Worm (Caenorhabditis elegans) whole organism, young adult: ENCODE results near the gene F55F10.1.
A peak's percentile ranks its signal among the peaks of the same experiment; 100 is the strongest.

ENCODE experiments used
- B0035.1 ChIP-seq: sonication (generic microtip); optimal IDR thresholded peaks from 2 replicates; lab custom pipeline; 2016; ENCODE audit warnings: missing genetic modification characterization, mild to moderate bottlenecking, missing compliant biosample characterization, missing genotype, missing genetic modification reagents
- B0261.1 ChIP-seq: sonication (generic microtip); optimal IDR thresholded peaks from 2 replicates; lab custom pipeline; 2016; ENCODE audit warnings: mild to moderate bottlenecking, missing genetic modification characterization, moderate library complexity, missing compliant biosample characterization
- F55B11.4 ChIP-seq: sonication (generic microtip); optimal IDR thresholded peaks from 2 replicates; lab custom pipeline; 2016; ENCODE audit warnings: missing compliant biosample characterization, missing genetic modification characterization, borderline replicate concordance; ENCODE audit not compliant: insufficient read depth
- F57A8.1 ChIP-seq: fragments of 200-800 bp; sonication (Bioruptor generic); optimal IDR thresholded peaks from 2 replicates; lab custom pipeline; 2018; ENCODE audit warnings: mild to moderate bottlenecking, missing genetic modification characterization, moderate library complexity, missing compliant biosample characterization
- K11D2.4 ChIP-seq: fragments of 200-800 bp; sonication (Bioruptor generic); IDR thresholded peaks from 2 replicates; pipeline ENCODE4 v1.3.6; 2022; ENCODE audit warnings: missing genetic modification reagents, missing genetic modification characterization, missing compliant biosample characterization
- T07F8.4 ChIP-seq: sonication (generic microtip); optimal IDR thresholded peaks from 2 replicates; lab custom pipeline; 2016; ENCODE audit warnings: mild to moderate bottlenecking, missing genetic modification characterization, moderate library complexity, missing compliant biosample characterization
- Y53F4B.3 ChIP-seq: fragments of 200-800 bp; sonication (Bioruptor generic); IDR thresholded peaks from 2 replicates; pipeline ENCODE4 v1.3.6; 2022; ENCODE audit warnings: missing genetic modification reagents, missing genetic modification characterization, missing compliant biosample characterization
- Y67H2A.10 ChIP-seq: fragments of 200-800 bp; sonication (Bioruptor generic); conservative IDR thresholded peaks from 2 replicates; pipeline ENCODE4 v1.3.6; 2022; ENCODE audit warnings: missing genetic modification reagents, missing genetic modification characterization, missing compliant biosample characterization
- akir-1 ChIP-seq: fragments of 200-800 bp; sonication (Bioruptor generic); optimal IDR thresholded peaks from 2 replicates; lab custom pipeline; 2018; ENCODE audit warnings: mild to moderate bottlenecking, missing genetic modification characterization, moderate library complexity, missing compliant biosample characterization
- ama-1 ChIP-seq, 3 experiments: fragments of 150-350 bp in 1 of 3; sonication (generic microtip) in 2 of 3; optimal IDR thresholded peaks; 2 replicates each; lab custom pipeline; 2014 to 2018; ENCODE audit warnings: missing biosample characterization in 2 of 3, missing genetic modification characterization in 2 of 3, missing genetic modification reagents in 2 of 3
- aptf-3 ChIP-seq: fragments of 200-800 bp; sonication (Bioruptor generic); IDR thresholded peaks from 2 replicates; pipeline ENCODE4 v1.3.6; 2022; ENCODE audit warnings: missing genetic modification characterization, missing compliant biosample characterization
- athp-1 ChIP-seq: sonication (generic microtip); optimal IDR thresholded peaks from 2 replicates; lab custom pipeline; 2017; ENCODE audit warnings: mild to moderate bottlenecking, missing genetic modification characterization, missing compliant biosample characterization
- bed-1 ChIP-seq: fragments of 200-800 bp; sonication (Bioruptor generic); IDR thresholded peaks from 2 replicates; pipeline ENCODE4 v1.3.6; 2022; ENCODE audit warnings: missing genetic modification reagents, missing genetic modification characterization, missing compliant biosample characterization
- cebp-1 ChIP-seq, 2 experiments: fragments of 200-800 bp in 1 of 2; sonication (Bioruptor generic) in 1 of 2; sonication (generic microtip) in 1 of 2; IDR thresholded peaks in 1 of 2; optimal IDR thresholded peaks in 1 of 2; 2 replicates each; pipeline versions ENCODE4 v1.3.6 to Lab custom; 2017 to 2022; ENCODE audit warnings: missing compliant biosample characterization in 2 of 2, missing genetic modification characterization in 2 of 2, mild to moderate bottlenecking in 1 of 2, missing genetic modification reagents in 1 of 2, moderate library complexity in 1 of 2
- ceh-27 ChIP-seq: fragments of 200-800 bp; sonication (Bioruptor generic); optimal IDR thresholded peaks from 2 replicates; lab custom pipeline; 2018; ENCODE audit warnings: mild to moderate bottlenecking, missing genetic modification characterization, moderate library complexity, missing compliant biosample characterization
- ceh-91 ChIP-seq: fragments of 200-800 bp; sonication (Bioruptor generic); IDR thresholded peaks from 2 replicates; pipeline ENCODE4 v1.3.6; 2022; ENCODE audit warnings: missing genetic modification reagents, missing genetic modification characterization, missing compliant biosample characterization
- die-1 ChIP-seq: sonication (generic microtip); optimal IDR thresholded peaks from 2 replicates; lab custom pipeline; 2016; ENCODE audit warnings: missing genotype, mild to moderate bottlenecking, missing genetic modification characterization, missing compliant biosample characterization
- dox-1 ChIP-seq: fragments of 200-800 bp; sonication (Bioruptor generic); IDR thresholded peaks from 2 replicates; pipeline ENCODE4 v1.3.6; 2022; ENCODE audit warnings: missing genetic modification reagents, missing genetic modification characterization, missing compliant biosample characterization
- dpl-1 ChIP-seq: fragments of 150-350 bp; optimal IDR thresholded peaks from 2 replicates; lab custom pipeline; 2014; ENCODE audit warnings: missing biosample characterization, missing genetic modification reagents, missing genetic modification characterization
- egrh-3 ChIP-seq: fragments of 200-800 bp; sonication (Bioruptor generic); IDR thresholded peaks from 2 replicates; pipeline ENCODE4 v1.3.6; 2022; ENCODE audit warnings: missing genetic modification reagents, missing genetic modification characterization, missing compliant biosample characterization
- ets-4 ChIP-seq: fragments of 200-800 bp; sonication (Bioruptor generic); optimal IDR thresholded peaks from 2 replicates; lab custom pipeline; 2018; ENCODE audit warnings: mild to moderate bottlenecking, missing genetic modification characterization, missing compliant biosample characterization
- hrde-1 ChIP-seq: sonication (generic microtip); optimal IDR thresholded peaks from 2 replicates; lab custom pipeline; 2016; ENCODE audit warnings: missing genetic modification characterization, mild to moderate bottlenecking, missing compliant biosample characterization, moderate library complexity, missing genotype, missing genetic modification reagents, borderline replicate concordance
- hsf-1 ChIP-seq: fragments of 200-800 bp; sonication (Bioruptor generic); IDR thresholded peaks from 2 replicates; pipeline ENCODE4 v1.3.6; 2022; ENCODE audit warnings: missing genetic modification reagents, missing genetic modification characterization, missing compliant biosample characterization
- lin-35 ChIP-seq, 3 experiments: fragments of 150-350 bp in 2 of 3; sonication (generic microtip) in 1 of 3; optimal IDR thresholded peaks; 2 replicates each; lab custom pipeline; 2014 to 2018; ENCODE audit warnings: missing biosample characterization in 3 of 3, missing genetic modification characterization in 3 of 3, missing genetic modification reagents in 3 of 3
- lin-40 ChIP-seq: sonication (generic microtip); optimal IDR thresholded peaks from 2 replicates; lab custom pipeline; 2016; ENCODE audit warnings: missing genetic modification characterization, mild to moderate bottlenecking, missing compliant biosample characterization, missing genotype, missing genetic modification reagents
- lsl-1 ChIP-seq: fragments of 200-800 bp; sonication (Bioruptor generic); optimal IDR thresholded peaks from 2 replicates; lab custom pipeline; 2018; ENCODE audit warnings: mild to moderate bottlenecking, missing genetic modification characterization, moderate library complexity, missing compliant biosample characterization
- madf-3 ChIP-seq: fragments of 200-800 bp; sonication (Bioruptor generic); IDR thresholded peaks from 2 replicates; pipeline ENCODE4 v1.3.6; 2022; ENCODE audit warnings: missing genetic modification reagents, missing genetic modification characterization, missing compliant biosample characterization
- madf-6 ChIP-seq: fragments of 200-800 bp; sonication (Bioruptor generic); IDR thresholded peaks from 2 replicates; pipeline ENCODE4 v1.3.6; 2022; ENCODE audit warnings: missing genetic modification reagents, missing genetic modification characterization, missing compliant biosample characterization
- mxl-1 ChIP-seq: sonication (generic microtip); optimal IDR thresholded peaks from 2 replicates; lab custom pipeline; 2016; ENCODE audit warnings: missing genetic modification characterization, missing compliant biosample characterization
- nfyb-1 ChIP-seq: fragments of 200-800 bp; sonication (Bioruptor generic); IDR thresholded peaks from 2 replicates; pipeline ENCODE4 v1.3.6; 2022; ENCODE audit warnings: missing genetic modification reagents, missing genetic modification characterization, missing compliant biosample characterization
- nhr-80 ChIP-seq: sonication (generic microtip); optimal IDR thresholded peaks from 2 replicates; lab custom pipeline; 2016; ENCODE audit warnings: missing genetic modification characterization, missing compliant biosample characterization
- nhr-90 ChIP-seq: sonication (generic microtip); optimal IDR thresholded peaks from 2 replicates; lab custom pipeline; 2016; ENCODE audit warnings: missing genotype, mild to moderate bottlenecking, missing genetic modification characterization, missing compliant biosample characterization
- pbrm-1 ChIP-seq: fragments of 200-800 bp; sonication (Bioruptor generic); IDR thresholded peaks from 2 replicates; pipeline ENCODE4 v1.3.6; 2022; ENCODE audit warnings: missing genetic modification reagents, missing genetic modification characterization, missing compliant biosample characterization
- rec-8 ChIP-seq, 2 experiments: sonication (generic microtip); optimal IDR thresholded peaks; 2 replicates each; lab custom pipeline; 2016; ENCODE audit warnings: mild to moderate bottlenecking in 2 of 2, missing genetic modification characterization in 2 of 2, missing genetic modification reagents in 2 of 2, missing genotype in 2 of 2, missing biosample characterization in 1 of 2, missing compliant biosample characterization in 1 of 2, moderate library complexity in 1 of 2
- snpc-1.3 ChIP-seq: sonication (generic microtip); optimal IDR thresholded peaks from 2 replicates; lab custom pipeline; 2017; ENCODE audit warnings: missing genetic modification characterization, mild to moderate bottlenecking, missing compliant biosample characterization, antibody characterized with exemption, moderate library complexity, missing genotype, missing genetic modification reagents; ENCODE audit not compliant: insufficient read depth
- tbx-9 ChIP-seq: sonication (generic microtip); optimal IDR thresholded peaks from 2 replicates; lab custom pipeline; 2016; ENCODE audit warnings: borderline replicate concordance, missing genetic modification characterization, inconsistent platforms, missing compliant biosample characterization
- tlf-1 ChIP-seq: fragments of 200-800 bp; sonication (Bioruptor generic); optimal IDR thresholded peaks from 2 replicates; lab custom pipeline; 2018; ENCODE audit warnings: mild to moderate bottlenecking, missing genetic modification characterization, missing compliant biosample characterization
- unc-130 ChIP-seq: sonication (generic microtip); optimal IDR thresholded peaks from 2 replicates; lab custom pipeline; 2016; ENCODE audit warnings: missing genetic modification reagents, missing genetic modification characterization, missing compliant biosample characterization
- ztf-25 ChIP-seq: fragments of 200-800 bp; sonication (Bioruptor generic); IDR thresholded peaks from 2 replicates; pipeline ENCODE4 v1.3.6; 2022; ENCODE audit warnings: missing genetic modification reagents, missing genetic modification characterization, missing compliant biosample characterization

Gene F55F10.1

ce11 chrIV:4390438-4390894 is 29.8 kb downstream of the F55F10.1 start, which contains the start of the genes rpl-7A and set-21 (continued):
- TF ChIP-seq cebp-1 (GFP tag; IDR thresholded peaks at IDR 0.05; lab: Robert Waterston, UW), result peak; percentile 86
- TF ChIP-seq cebp-1 (tag; optimal IDR thresholded peaks at IDR 0.05; lab: Kevin White, UChicago), result peak; percentile 93
- no peak for TF ChIP-seq aptf-3 (GFP tag; lab: Robert Waterston, UW)
- TF ChIP-seq nfyb-1 (GFP tag; lab: Robert Waterston, UW), result peak; percentile 98
- TF ChIP-seq tbx-9 (tag; lab: Kevin White, UChicago), result no peak
- peak; percentile 36 for TF ChIP-seq B0035.1 (tag; lab: Kevin White, UChicago)
- TF ChIP-seq lsl-1 (GFP tag; lab: Kevin White, UChicago), result peak; percentile 83
- TF ChIP-seq dpl-1, result peak; percentile 82
- no peak for TF ChIP-seq B0261.1 (tag; lab: Kevin White, UChicago)
- TF ChIP-seq snpc-1.3, result peak; percentile 59
- TF ChIP-seq madf-3 (GFP tag; lab: Robert Waterston, UW), result peak; percentile 97
- TF ChIP-seq lin-40 (tag; lab: Kevin White, UChicago), result peak; percentile 94
- TF ChIP-seq rec-8 (tag; optimal IDR thresholded peaks at IDR 0.05; lab: Kevin White, UChicago), result no peak
- peak; percentile 81 for TF ChIP-seq athp-1 (tag; lab: Kevin White, UChicago)
- TF ChIP-seq akir-1 (GFP tag; lab: Kevin White, UChicago), result no peak
- 0 out of 2 replicates have a peak, but pooled peaks have one; percentile 19 for TF ChIP-seq ztf-25 (GFP tag; lab: Robert Waterston, UW)
- peak; percentile 87 for TF ChIP-seq Y67H2A.10 (GFP tag; lab: Robert Waterston, UW)
- peak; percentile 65; the same call in 1 of the 2 replicates for TF ChIP-seq bed-1 (GFP tag; lab: Robert Waterston, UW)
- no peak for TF ChIP-seq T07F8.4
- TF ChIP-seq die-1 (tag; lab: Kevin White, UChicago), result no peak
- TF ChIP-seq unc-130 (GFP tag; lab: Kevin White, UChicago), result peak; percentile 82
- no peak for TF ChIP-seq F55B11.4 (tag; lab: Kevin White, UChicago)
- peak; percentile 87 for TF ChIP-seq hsf-1 (GFP tag; lab: Robert Waterston, UW)
- TF ChIP-seq lin-35 (GFP tag; optimal IDR thresholded peaks at IDR 0.05; lab: Kevin White, UChicago), result peak; percentile 63 to 97 (median 81)
- peak; percentile 98 for TF ChIP-seq pbrm-1 (GFP tag; lab: Robert Waterston, UW)
- TF ChIP-seq ets-4, result peak; percentile 55
- no peak for TF ChIP-seq F57A8.1 (GFP tag; lab: Kevin White, UChicago)
- peak; percentile 59; the same call in 1 of the 2 replicates for TF ChIP-seq Y53F4B.3 (GFP tag; lab: Robert Waterston, UW)
- TF ChIP-seq nhr-90 (tag; lab: Kevin White, UChicago), result peak; percentile 36
- peak; percentile 97 for TF ChIP-seq ceh-91 (GFP tag; lab: Robert Waterston, UW)
- peak; percentile 95 for TF ChIP-seq madf-6 (GFP tag; lab: Robert Waterston, UW)
- TF ChIP-seq hrde-1 (tag; lab: Kevin White, UChicago), result peak; percentile 46
- peak; percentile 98 for TF ChIP-seq dox-1 (GFP tag; lab: Robert Waterston, UW)
- peak; percentile 98 for TF ChIP-seq tlf-1 (GFP tag; lab: Kevin White, UChicago)
- peak; percentile 97 for TF ChIP-seq K11D2.4 (GFP tag; lab: Robert Waterston, UW)
- no peak for TF ChIP-seq mxl-1
- peak; percentile 96 for TF ChIP-seq ceh-27
- TF ChIP-seq ama-1 (optimal IDR thresholded peaks at IDR 0.05; lab: Kevin White, UChicago), result no peak
- no peak for TF ChIP-seq ama-1 (GFP tag; optimal IDR thresholded peaks at IDR 0.05; lab: Kevin White, UChicago)
- TF ChIP-seq egrh-3 (GFP tag; lab: Robert Waterston, UW), result peak; percentile 69
- peak; percentile 84 for TF ChIP-seq nhr-80
